Fruit fly (Drosophila melanogaster): Measurements from ENCODE around the gene jp.

DNA sequence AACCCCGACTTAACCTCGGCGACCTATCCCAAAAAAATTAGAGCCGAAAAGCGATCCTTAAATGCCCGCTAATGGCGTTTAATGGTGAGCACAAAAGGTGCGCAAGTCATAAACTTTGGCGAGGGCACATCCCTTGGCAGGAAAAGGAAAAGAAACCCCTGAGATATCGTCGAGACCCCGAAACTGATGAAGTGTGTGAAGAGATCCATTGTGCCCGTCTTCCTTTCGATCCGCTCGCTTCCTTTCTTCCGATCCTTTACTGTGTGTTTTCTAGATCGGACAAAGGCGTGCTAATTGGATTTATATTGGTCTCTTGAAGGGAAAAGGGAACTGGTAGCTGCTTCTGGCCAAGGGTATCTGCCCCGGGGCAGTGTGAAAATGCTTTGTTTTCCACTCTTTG is 34.7 kb upstream of the jp start:
- no peak for TF ChIP-seq CG12155 (GFP tag; optimal IDR thresholded peaks at IDR 0.05)
- no peak for TF ChIP-seq Abd-B (GFP tag; optimal IDR thresholded peaks at IDR 0.05)
- no peak for TF ChIP-seq CG3065 (GFP tag; optimal IDR thresholded peaks at IDR 0.05)
- TF ChIP-seq cg (GFP tag; optimal IDR thresholded peaks at IDR 0.05): no peak
- TF ChIP-seq CG4820 (GFP tag; optimal IDR thresholded peaks at IDR 0.05): no peak
- TF ChIP-seq ash1 (GFP tag; optimal IDR thresholded peaks at IDR 0.05): no peak
- no peak for TF ChIP-seq CG14441 (GFP tag; IDR thresholded peaks at IDR 0.05)
- TF ChIP-seq Dp (GFP tag; optimal IDR thresholded peaks at IDR 0.05): no peak
- TF ChIP-seq crc (GFP tag; optimal IDR thresholded peaks at IDR 0.05): no peak
- TF ChIP-seq ftz-f1 (GFP tag; optimal IDR thresholded peaks at IDR 0.05): no peak
- no peak for TF ChIP-seq vnd (GFP tag; IDR thresholded peaks at IDR 0.05; ENCODE audit: partially characterized antibody)
- no peak for TF ChIP-seq unc-4 (GFP tag; IDR thresholded peaks at IDR 0.05; ENCODE audit: partially characterized antibody)
- TF ChIP-seq fd64A (GFP tag; optimal IDR thresholded peaks at IDR 0.05): no peak

Measured in whole organism, embryonic.